Worm (Caenorhabditis elegans): ENCODE results near the gene tag-278.

ce11 chrX:3683060-3683459 lies 5.9 kb downstream of the tag-278 start:
- no peak for TF ChIP-seq drap-1 (GFP tag; optimal IDR thresholded peaks at IDR 0.05)
- no peak for TF ChIP-seq blmp-1 (tag; optimal IDR thresholded peaks at IDR 0.05)
- TF ChIP-seq unc-39 (tag; optimal IDR thresholded peaks at IDR 0.05), result no peak
- TF ChIP-seq nhr-12 (tag; optimal IDR thresholded peaks at IDR 0.05), result no peak
- no peak for TF ChIP-seq ces-1 (GFP tag; optimal IDR thresholded peaks at IDR 0.05)
- TF ChIP-seq nhr-76 (tag; optimal IDR thresholded peaks at IDR 0.05), result no peak
- no peak for TF ChIP-seq pha-4 (tag; optimal IDR thresholded peaks at IDR 0.05)
- no peak for TF ChIP-seq mab-5 (tag; optimal IDR thresholded peaks at IDR 0.05)
- TF ChIP-seq snpc-4 (tag; optimal IDR thresholded peaks at IDR 0.05), result no peak
- TF ChIP-seq ceh-39 (tag; optimal IDR thresholded peaks at IDR 0.05), result no peak
- TF ChIP-seq lsy-2 (tag; optimal IDR thresholded peaks at IDR 0.05), result no peak

All from whole organism, mixed stage, embryonic.